Fruit fly (Drosophila melanogaster): Measurements from ENCODE around the gene tal-AA.

tal-AA gene

DNA sequence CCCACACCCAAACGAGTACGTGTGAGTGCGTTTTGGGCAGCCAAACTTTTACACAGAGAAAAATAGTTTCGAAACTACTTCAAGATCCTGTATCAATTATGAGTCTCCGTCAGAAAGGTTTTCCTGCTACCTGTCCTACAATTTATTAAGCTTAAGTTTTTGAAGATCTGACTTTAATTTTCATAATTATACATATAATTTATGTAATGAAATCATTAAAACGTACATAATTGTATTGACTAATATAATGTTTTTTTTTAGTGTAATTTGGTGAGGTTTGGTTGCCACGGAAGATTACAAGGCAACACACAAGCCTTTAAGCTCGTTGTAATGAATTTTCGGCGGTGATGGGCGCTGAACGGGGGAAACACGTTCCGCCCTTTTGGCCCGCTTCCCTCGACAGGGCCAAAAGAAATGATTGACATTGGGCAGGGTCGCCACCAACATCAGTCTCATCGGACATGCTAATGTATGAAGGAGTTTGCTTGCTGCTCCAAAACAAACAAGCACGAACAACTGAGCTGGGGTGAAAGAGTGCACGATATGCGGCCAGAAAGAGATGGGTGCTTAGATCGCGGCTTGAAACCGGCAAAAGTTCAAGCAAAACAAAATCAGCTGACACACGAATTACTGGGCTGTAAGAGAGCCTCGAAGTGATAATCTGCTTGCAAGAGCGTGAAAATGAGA is 18.8 kb upstream of the tal-AA start (continued):
- TF ChIP-seq TFAM (GFP tag; optimal IDR thresholded peaks at IDR 0.05) = peak; percentile 35
- TF ChIP-seq Kr (GFP tag; optimal IDR thresholded peaks at IDR 0.05) = no peak
- no peak for TF ChIP-seq dan (GFP tag; IDR thresholded peaks at IDR 0.05)
- peak; percentile 25; the same call in 1 of the 2 replicates for TF ChIP-seq E2f1 (GFP tag; IDR thresholded peaks at IDR 0.05)
- no peak for TF ChIP-seq CG17612 (GFP tag; IDR thresholded peaks at IDR 0.05)
- TF ChIP-seq CG6813 (GFP tag; optimal IDR thresholded peaks at IDR 0.05) = no peak
- no peak for TF ChIP-seq aop (GFP tag; IDR thresholded peaks at IDR 0.05)
- no peak for TF ChIP-seq CkIIα-i1 (GFP tag; IDR thresholded peaks at IDR 0.05)
- peak; percentile 61; the same call in 2 of the 3 replicates for TF ChIP-seq H15 (GFP tag; IDR thresholded peaks at IDR 0.05)
- peak; percentile 25 for TF ChIP-seq Meics (GFP tag; optimal IDR thresholded peaks at IDR 0.05)
- no peak for TF ChIP-seq Atf6 (GFP tag; IDR thresholded peaks at IDR 0.05)
- TF ChIP-seq phol (tag; optimal IDR thresholded peaks at IDR 0.05) = peak; percentile 85
- no peak for TF ChIP-seq CG9797 (GFP tag; optimal IDR thresholded peaks at IDR 0.05)
- no peak for TF ChIP-seq CG7928 (GFP tag; optimal IDR thresholded peaks at IDR 0.05)
- TF ChIP-seq CG11696 (GFP tag; IDR thresholded peaks at IDR 0.05) = 0 out of 2 replicates have a peak, but pooled peaks have one; percentile 25
- peak; percentile 17 for TF ChIP-seq Ets65A (GFP tag)
- TF ChIP-seq CG7839 (tag; optimal IDR thresholded peaks at IDR 0.05) = peak; percentile 71
- no peak for TF ChIP-seq ro (GFP tag; IDR thresholded peaks at IDR 0.05)
- TF ChIP-seq D19B (GFP tag; optimal IDR thresholded peaks at IDR 0.05) = no peak
- TF ChIP-seq CG2889 (GFP tag; IDR thresholded peaks at IDR 0.05) = no peak
- no peak for TF ChIP-seq usp (GFP tag; optimal IDR thresholded peaks at IDR 0.05)
- TF ChIP-seq Aef1 (GFP tag; IDR thresholded peaks at IDR 0.05) = no peak
- TF ChIP-seq gro (GFP tag; optimal IDR thresholded peaks at IDR 0.05) = no peak
- TF ChIP-seq sug (tag; optimal IDR thresholded peaks at IDR 0.05) = no peak
- TF ChIP-seq Asciz (GFP tag; optimal IDR thresholded peaks at IDR 0.05) = peak; percentile 57
- no peak for TF ChIP-seq zen (tag; optimal IDR thresholded peaks at IDR 0.05)
- TF ChIP-seq CG11247 (GFP tag; IDR thresholded peaks at IDR 0.05) = no peak
- no peak for TF ChIP-seq luna (GFP tag; optimal IDR thresholded peaks at IDR 0.05)
- TF ChIP-seq Dip2 (GFP tag; IDR thresholded peaks at IDR 0.05) = no peak
- TF ChIP-seq CG11093 (GFP tag; IDR thresholded peaks at IDR 0.05) = no peak
- peak; percentile 12 for TF ChIP-seq Fer3 (tag; optimal IDR thresholded peaks at IDR 0.05)
- TF ChIP-seq tll (GFP tag; optimal IDR thresholded peaks at IDR 0.05) = no peak
- TF ChIP-seq h (optimal IDR thresholded peaks at IDR 0.05) = no peak
- no peak for TF ChIP-seq CG7987 (GFP tag; optimal IDR thresholded peaks at IDR 0.05)
- peak; percentile 46 for TF ChIP-seq nau (GFP tag; optimal IDR thresholded peaks at IDR 0.05)
- TF ChIP-seq CG12299 (tag; optimal IDR thresholded peaks at IDR 0.05) = peak; percentile 6
- TF ChIP-seq CG12942 (GFP tag; optimal IDR thresholded peaks at IDR 0.05) = peak; percentile 40
- TF ChIP-seq da (GFP tag; optimal IDR thresholded peaks at IDR 0.05) = no peak
- TF ChIP-seq row (GFP tag; IDR thresholded peaks at IDR 0.05) = peak; percentile 67
- peak; percentile 88 for TF ChIP-seq Sox102F (GFP tag; optimal IDR thresholded peaks at IDR 0.05)
- TF ChIP-seq CG3995 (GFP tag; optimal IDR thresholded peaks at IDR 0.05) = no peak
- TF ChIP-seq NC2α (GFP tag; optimal IDR thresholded peaks at IDR 0.05) = no peak
- no peak for TF ChIP-seq exex (tag; optimal IDR thresholded peaks at IDR 0.05)
- TF ChIP-seq CG15269 (tag; optimal IDR thresholded peaks at IDR 0.05) = peak; percentile 62
- no peak for TF ChIP-seq CG12236 (GFP tag; optimal IDR thresholded peaks at IDR 0.05)
- TF ChIP-seq CG10979 (tag; optimal IDR thresholded peaks at IDR 0.05) = peak; percentile 85
- peak; percentile 32 for TF ChIP-seq org-1 (GFP tag; optimal IDR thresholded peaks at IDR 0.05)
- peak; percentile 10 for TF ChIP-seq NK7.1 (GFP tag; optimal IDR thresholded peaks at IDR 0.05)
- peak; percentile 39 for TF ChIP-seq tap (tag; optimal IDR thresholded peaks at IDR 0.05)
